Fruit fly (Drosophila melanogaster) whole organism, prepupa: ENCODE results near the gene Klp98A.

Experiments
- Blimp-1 ChIP-seq: fragments of 200-800 bp; sonication (Bioruptor generic); optimal IDR thresholded peaks from 3 replicates; lab custom pipeline; 2017; ENCODE audit warnings: missing biosample characterization, missing genetic modification characterization, mild to moderate bottlenecking, moderate library complexity, missing genetic modification reagents
- CG10631 ChIP-seq: fragments of 200-800 bp; sonication (Bioruptor generic); optimal IDR thresholded peaks from 2 replicates; lab custom pipeline; 2016; ENCODE audit warnings: missing biosample characterization, missing genetic modification characterization
- CG11294 ChIP-seq: fragments of 200-800 bp; sonication (Bioruptor generic); IDR thresholded peaks from 2 replicates; pipeline ENCODE4 v1.3.6; 2022; ENCODE audit warnings: missing biosample characterization, missing genetic modification characterization
- CG11762 ChIP-seq: fragments of 200-800 bp; sonication (Bioruptor generic); optimal IDR thresholded peaks from 3 replicates; lab custom pipeline; 2016; ENCODE audit warnings: missing biosample characterization, missing genetic modification characterization; ENCODE audit not compliant: insufficient read depth
- CG1621 ChIP-seq: fragments of 200-800 bp; sonication (Bioruptor generic); optimal IDR thresholded peaks from 3 replicates; lab custom pipeline; 2018; ENCODE audit warnings: missing biosample characterization, mild to moderate bottlenecking, missing genetic modification characterization
- CG3032 ChIP-seq: fragments of 200-800 bp; optimal IDR thresholded peaks from 2 replicates; lab custom pipeline; 2019; ENCODE audit warnings: missing biosample characterization, mild to moderate bottlenecking, missing genetic modification characterization, moderate library complexity
- CG31627 ChIP-seq: fragments of 200-800 bp; sonication (Bioruptor generic); optimal IDR thresholded peaks from 3 replicates; lab custom pipeline; 2016; ENCODE audit warnings: missing biosample characterization, missing genetic modification characterization
- CG32006 ChIP-seq: fragments of 200-800 bp; sonication (Bioruptor generic); optimal IDR thresholded peaks from 3 replicates; lab custom pipeline; 2017; ENCODE audit warnings: missing biosample characterization, mild to moderate bottlenecking, missing genetic modification characterization
- CG34406 ChIP-seq: fragments of 200-800 bp; sonication (Bioruptor generic); optimal IDR thresholded peaks from 3 replicates; lab custom pipeline; 2016; ENCODE audit warnings: missing biosample characterization, missing genetic modification characterization
- CG3919 ChIP-seq: fragments of 200-800 bp; sonication (Bioruptor generic); optimal IDR thresholded peaks from 3 replicates; lab custom pipeline; 2016; ENCODE audit warnings: missing biosample characterization, missing genetic modification characterization
- CG4318 ChIP-seq: fragments of 200-800 bp; sonication (Bioruptor generic); optimal IDR thresholded peaks from 3 replicates; lab custom pipeline; 2017; ENCODE audit warnings: missing biosample characterization, mild to moderate bottlenecking, missing genetic modification characterization
- CG6163 ChIP-seq: fragments of 200-800 bp; sonication (Bioruptor generic); IDR thresholded peaks from 3 replicates; pipeline ENCODE4 v1.3.6; 2022; ENCODE audit warnings: missing biosample characterization, missing genetic modification characterization
- CG6276 ChIP-seq: fragments of 200-800 bp; sonication (Bioruptor generic); optimal IDR thresholded peaks from 2 replicates; lab custom pipeline; 2017; ENCODE audit warnings: missing biosample characterization, mild to moderate bottlenecking, missing genetic modification characterization
- CG6808 ChIP-seq: fragments of 200-800 bp; sonication (Bioruptor generic); optimal IDR thresholded peaks from 3 replicates; lab custom pipeline; 2017; ENCODE audit warnings: missing biosample characterization, missing genetic modification characterization, mild to moderate bottlenecking, moderate library complexity, missing genetic modification reagents
- CG6854 ChIP-seq: fragments of 200-800 bp; sonication (Bioruptor generic); optimal IDR thresholded peaks from 2 replicates; lab custom pipeline; 2017; ENCODE audit warnings: missing biosample characterization, mild to moderate bottlenecking, missing genetic modification characterization
- CG7368 ChIP-seq: fragments of 200-800 bp; sonication (Bioruptor generic); optimal IDR thresholded peaks from 3 replicates; lab custom pipeline; 2016; ENCODE audit warnings: missing biosample characterization, missing genetic modification characterization
- CG8119 ChIP-seq: fragments of 200-800 bp; sonication (Bioruptor generic); IDR thresholded peaks from 3 replicates; pipeline ENCODE4 v1.3.6; 2022; ENCODE audit warnings: missing biosample characterization, missing genetic modification characterization
- CG8319 ChIP-seq: fragments of 200-800 bp; sonication (Bioruptor generic); optimal IDR thresholded peaks from 3 replicates; lab custom pipeline; 2016; ENCODE audit warnings: missing biosample characterization, missing genetic modification characterization
- CG8632 ChIP-seq: fragments of 200-800 bp; sonication (Bioruptor generic); optimal IDR thresholded peaks from 3 replicates; lab custom pipeline; 2016; ENCODE audit warnings: missing biosample characterization, missing genetic modification characterization
- CG9139 ChIP-seq: fragments of 200-800 bp; sonication (Bioruptor generic); optimal IDR thresholded peaks from 3 replicates; lab custom pipeline; 2017; ENCODE audit warnings: missing biosample characterization, mild to moderate bottlenecking, missing genetic modification characterization
- Eip75B ChIP-seq: fragments of 200-800 bp; sonication (Bioruptor generic); optimal IDR thresholded peaks from 3 replicates; lab custom pipeline; 2016; ENCODE audit warnings: missing biosample characterization, missing genetic modification characterization
- Eip78C ChIP-seq: fragments of 200-800 bp; sonication (Bioruptor generic); peaks from one replicate; lab custom pipeline; 2016; ENCODE audit warnings: missing biosample characterization, missing genetic modification characterization
- Eip93F ChIP-seq: fragments of 200-800 bp; sonication (Bioruptor generic); optimal IDR thresholded peaks from 2 replicates; lab custom pipeline; 2016; ENCODE audit warnings: missing biosample characterization, mild to moderate bottlenecking, missing genetic modification characterization
- Ets21C ChIP-seq: fragments of 200-800 bp; sonication (Bioruptor generic); optimal IDR thresholded peaks from 3 replicates; lab custom pipeline; 2016; ENCODE audit warnings: missing biosample characterization, missing genetic modification characterization
- Ets96B ChIP-seq: fragments of 200-800 bp; optimal IDR thresholded peaks from 2 replicates; lab custom pipeline; 2019; ENCODE audit warnings: missing biosample characterization, mild to moderate bottlenecking, missing genetic modification characterization, moderate library complexity
- Gug ChIP-seq: fragments of 200-800 bp; sonication (Bioruptor generic); IDR thresholded peaks from 2 replicates; pipeline ENCODE4 v1.3.6; 2022; ENCODE audit warnings: missing biosample characterization, missing genetic modification characterization
- Hr38 ChIP-seq: sonication (Bioruptor generic); optimal IDR thresholded peaks from 2 replicates; lab custom pipeline; 2016; ENCODE audit warnings: missing biosample characterization, missing genetic modification characterization
- Hr4 ChIP-seq: fragments of 200-800 bp; sonication (Bioruptor generic); optimal IDR thresholded peaks from 3 replicates; lab custom pipeline; 2016; ENCODE audit warnings: missing biosample characterization, missing genetic modification characterization
- Lpt ChIP-seq: fragments of 200-800 bp; sonication (Bioruptor generic); optimal IDR thresholded peaks from 3 replicates; lab custom pipeline; 2016; ENCODE audit warnings: missing biosample characterization, missing genetic modification characterization
- Met ChIP-seq: fragments of 200-800 bp; sonication (Bioruptor generic); optimal IDR thresholded peaks from 3 replicates; lab custom pipeline; 2016; ENCODE audit warnings: missing biosample characterization, missing genetic modification characterization
- OdsH ChIP-seq: fragments of 200-800 bp; sonication (Bioruptor generic); optimal IDR thresholded peaks from 3 replicates; lab custom pipeline; 2016; ENCODE audit warnings: missing biosample characterization, missing genetic modification characterization
- Sox102F ChIP-seq: fragments of 200-800 bp; sonication (Bioruptor generic); optimal IDR thresholded peaks from 2 replicates; lab custom pipeline; 2016; ENCODE audit warnings: missing biosample characterization, mild to moderate bottlenecking, missing genetic modification characterization
- Sox14 ChIP-seq: fragments of 200-800 bp; sonication (Bioruptor generic); optimal IDR thresholded peaks from 3 replicates; lab custom pipeline; 2016; ENCODE audit warnings: missing biosample characterization, missing genetic modification characterization
- Sox15 ChIP-seq: fragments of 200-800 bp; sonication (Bioruptor generic); optimal IDR thresholded peaks from 3 replicates; lab custom pipeline; 2016; ENCODE audit warnings: missing biosample characterization, missing genetic modification characterization
- achi ChIP-seq: fragments of 200-800 bp; sonication (Bioruptor generic); optimal IDR thresholded peaks from 3 replicates; lab custom pipeline; 2016; ENCODE audit warnings: missing biosample characterization, missing genetic modification characterization
- acj6 ChIP-seq: fragments of 200-800 bp; sonication (Bioruptor generic); optimal IDR thresholded peaks from 3 replicates; lab custom pipeline; 2016; ENCODE audit warnings: missing biosample characterization, missing genetic modification characterization
- cyc ChIP-seq: fragments of 200-800 bp; sonication (Bioruptor generic); optimal IDR thresholded peaks from 3 replicates; lab custom pipeline; 2016; ENCODE audit warnings: missing biosample characterization, missing genetic modification characterization
- dac ChIP-seq: fragments of 200-800 bp; sonication (Bioruptor generic); optimal IDR thresholded peaks from 2 replicates; lab custom pipeline; 2017; ENCODE audit warnings: missing biosample characterization, mild to moderate bottlenecking, missing genetic modification characterization
- dsx ChIP-seq: fragments of 200-800 bp; optimal IDR thresholded peaks from 3 replicates; lab custom pipeline; 2019; ENCODE audit warnings: missing biosample characterization, mild to moderate bottlenecking, missing genetic modification characterization, moderate library complexity; ENCODE audit not compliant: poor library complexity, severe bottlenecking
- esn ChIP-seq: fragments of 200-800 bp; sonication (Bioruptor generic); optimal IDR thresholded peaks from 2 replicates; lab custom pipeline; 2016; ENCODE audit warnings: missing biosample characterization, mild to moderate bottlenecking, missing genetic modification characterization, moderate library complexity
- fd59A ChIP-seq: fragments of 200-800 bp; sonication (Bioruptor generic); optimal IDR thresholded peaks from 2 replicates; lab custom pipeline; 2017; ENCODE audit warnings: missing biosample characterization, mild to moderate bottlenecking, missing genetic modification characterization, missing genetic modification reagents
- fd85E ChIP-seq: fragments of 200-800 bp; sonication (Bioruptor generic); optimal IDR thresholded peaks from 3 replicates; lab custom pipeline; 2016; ENCODE audit warnings: missing biosample characterization, missing genetic modification characterization
- fkh ChIP-seq: fragments of 200-800 bp; sonication (Bioruptor generic); optimal IDR thresholded peaks from 3 replicates; lab custom pipeline; 2017; ENCODE audit warnings: missing biosample characterization, mild to moderate bottlenecking, missing genetic modification characterization, moderate library complexity
- lz ChIP-seq: fragments of 200-800 bp; sonication (Bioruptor generic); optimal IDR thresholded peaks from 3 replicates; lab custom pipeline; 2016; ENCODE audit warnings: missing biosample characterization, missing genetic modification characterization
- net ChIP-seq: fragments of 200-800 bp; sonication (Bioruptor generic); optimal IDR thresholded peaks from 3 replicates; lab custom pipeline; 2016; ENCODE audit warnings: missing biosample characterization, missing genetic modification characterization
- pdm3 ChIP-seq: fragments of 200-800 bp; sonication (Bioruptor generic); optimal IDR thresholded peaks from 3 replicates; lab custom pipeline; 2016; ENCODE audit warnings: missing biosample characterization, missing genetic modification characterization
- salr ChIP-seq, 2 experiments: fragments of 200-800 bp; sonication (Bioruptor generic); optimal IDR thresholded peaks; 3 replicates each; lab custom pipeline; 2016 to 2018; ENCODE audit warnings: missing biosample characterization in 2 of 2, missing genetic modification characterization in 2 of 2, mild to moderate bottlenecking in 1 of 2
- spab ChIP-seq: fragments of 200-800 bp; sonication (Bioruptor generic); optimal IDR thresholded peaks from 2 replicates; lab custom pipeline; 2017; ENCODE audit warnings: missing biosample characterization, mild to moderate bottlenecking, missing genetic modification characterization, missing genetic modification reagents
- ss ChIP-seq, 2 experiments: fragments of 200-800 bp; sonication (Bioruptor generic); optimal IDR thresholded peaks; 2 replicates in 1 of 2; 3 replicates in 1 of 2; lab custom pipeline; 2017 to 2018; ENCODE audit warnings: mild to moderate bottlenecking in 2 of 2, missing biosample characterization in 2 of 2, missing genetic modification characterization in 2 of 2, moderate library complexity in 1 of 2
- svp ChIP-seq: fragments of 200-800 bp; sonication (Bioruptor generic); peaks from one replicate; lab custom pipeline; 2016; ENCODE audit warnings: missing biosample characterization, missing genetic modification characterization
- topi ChIP-seq: fragments of 200-800 bp; sonication (Bioruptor generic); optimal IDR thresholded peaks from 3 replicates; lab custom pipeline; 2016; ENCODE audit warnings: missing biosample characterization, missing genetic modification characterization
- vri ChIP-seq: fragments of 200-800 bp; sonication (Bioruptor generic); optimal IDR thresholded peaks from 3 replicates; lab custom pipeline; 2016; ENCODE audit warnings: missing biosample characterization, mild to moderate bottlenecking, missing genetic modification characterization

Gene Klp98A

DNA sequence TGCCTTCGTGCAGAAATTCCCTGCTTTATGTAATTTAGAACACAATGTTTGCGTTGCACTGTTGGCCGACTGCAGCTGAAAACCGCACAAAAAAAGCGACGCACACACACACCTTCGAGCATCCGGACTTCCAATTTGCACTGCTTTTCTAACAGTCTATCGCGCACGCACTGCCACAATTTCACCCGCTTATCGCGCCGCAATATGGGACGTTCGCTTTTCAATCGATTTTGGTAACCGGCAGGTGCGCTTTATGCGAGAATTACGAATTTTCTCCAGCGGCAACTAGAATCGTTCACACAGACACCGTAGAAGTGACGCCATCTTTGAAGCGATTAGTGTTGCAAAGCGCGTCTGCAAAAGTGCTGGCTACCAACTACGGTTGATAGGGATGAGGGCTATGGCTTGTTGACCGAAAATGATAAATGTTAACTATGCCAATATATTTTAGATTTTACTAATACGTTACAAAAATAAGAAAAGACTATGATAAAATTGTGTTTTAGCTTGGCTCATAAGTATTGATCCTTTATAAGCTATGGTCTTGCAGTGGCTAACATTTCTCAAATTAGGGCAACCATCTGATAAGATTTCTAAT is 23.0 kb upstream of the Klp98A start, which contains the start of gene wdb:
Gene wdb (minus strand): TSS at position 352 of the 598 bp plus-strand sequence.
- TF ChIP-seq CG34406 (GFP tag; lab: Kevin White, UChicago), result peak; percentile 31
- TF ChIP-seq ss (GFP tag; optimal IDR thresholded peaks at IDR 0.05; lab: Kevin White, UChicago), result no peak
- no peak for TF ChIP-seq CG8632 (GFP tag; lab: Kevin White, UChicago)
- TF ChIP-seq CG11294, result no peak
- peak; percentile 56 for TF ChIP-seq Sox102F (GFP tag; lab: Kevin White, UChicago)
- TF ChIP-seq vri (GFP tag; lab: Kevin White, UChicago), result no peak
- TF ChIP-seq acj6 (GFP tag; lab: Kevin White, UChicago), result no peak
- TF ChIP-seq spab, result no peak
- peak; percentile 29 for TF ChIP-seq CG3032 (tag; lab: Kevin White, UChicago)
- TF ChIP-seq fd85E, result no peak
- no peak for TF ChIP-seq dac (GFP tag; lab: Kevin White, UChicago)
- TF ChIP-seq Eip78C (GFP tag; lab: Kevin White, UChicago), result peak; percentile 73
- TF ChIP-seq CG8119 (GFP tag; lab: Robert Waterston, UW), result no peak
- no peak for TF ChIP-seq CG8319 (GFP tag; lab: Kevin White, UChicago)
- no peak for TF ChIP-seq Lpt (GFP tag; lab: Kevin White, UChicago)
- TF ChIP-seq topi (GFP tag; lab: Kevin White, UChicago), result peak; percentile 51
- peak; percentile 71 for TF ChIP-seq esn
- peak; percentile 72 for TF ChIP-seq CG3919 (GFP tag; lab: Kevin White, UChicago)
- TF ChIP-seq fkh (GFP tag; lab: Kevin White, UChicago), result no peak
- peak; percentile 73 for TF ChIP-seq Sox14 (GFP tag; lab: Kevin White, UChicago)
- TF ChIP-seq salr (GFP tag; optimal IDR thresholded peaks at IDR 0.05; lab: Kevin White, UChicago), result peak in 1 of 2 experiments; percentile 29
- TF ChIP-seq CG9139 (GFP tag; lab: Kevin White, UChicago), result no peak
- TF ChIP-seq Eip75B (GFP tag; lab: Kevin White, UChicago), result no peak
- TF ChIP-seq Eip93F (GFP tag; lab: Kevin White, UChicago), result no peak
- TF ChIP-seq pdm3 (GFP tag; lab: Kevin White, UChicago), result peak; percentile 66
- no peak for TF ChIP-seq CG10631
- no peak for TF ChIP-seq CG6163 (GFP tag; lab: Robert Waterston, UW)
- TF ChIP-seq lz (GFP tag; lab: Kevin White, UChicago), result peak; percentile 71
- no peak for TF ChIP-seq Hr38 (GFP tag; lab: Kevin White, UChicago)
- TF ChIP-seq CG1621 (tag; lab: Kevin White, UChicago), result no peak
- TF ChIP-seq Sox15 (GFP tag; lab: Kevin White, UChicago), result no peak
- no peak for TF ChIP-seq fd59A (GFP tag; lab: Kevin White, UChicago)
- no peak for TF ChIP-seq Gug
- TF ChIP-seq OdsH (GFP tag; lab: Kevin White, UChicago), result no peak
- TF ChIP-seq Met (GFP tag; lab: Kevin White, UChicago), result peak; percentile 60
- TF ChIP-seq achi (GFP tag; lab: Kevin White, UChicago), result no peak
- peak; percentile 33 for TF ChIP-seq CG6854 (GFP tag; lab: Kevin White, UChicago)
- TF ChIP-seq CG11762 (GFP tag; lab: Kevin White, UChicago), result peak; percentile 9
- no peak for TF ChIP-seq CG4318 (GFP tag; lab: Kevin White, UChicago)
- peak; percentile 52 for TF ChIP-seq net (GFP tag; lab: Kevin White, UChicago)
- peak; percentile 74 for TF ChIP-seq CG31627 (GFP tag; lab: Kevin White, UChicago)
- no peak for TF ChIP-seq Blimp-1 (GFP tag; lab: Kevin White, UChicago)
- TF ChIP-seq Ets96B, result no peak
- peak; percentile 68 for TF ChIP-seq cyc (GFP tag; lab: Kevin White, UChicago)
- no peak for TF ChIP-seq Hr4
- peak; percentile 65 for TF ChIP-seq Ets21C
- TF ChIP-seq CG6808 (GFP tag; lab: Kevin White, UChicago), result no peak
- no peak for TF ChIP-seq CG6276
- TF ChIP-seq CG32006 (GFP tag; lab: Kevin White, UChicago), result no peak
- peak; percentile 53 for TF ChIP-seq svp
- no peak for TF ChIP-seq dsx
- TF ChIP-seq CG7368 (GFP tag; lab: Kevin White, UChicago), result peak; percentile 48
